Worm (Caenorhabditis elegans) whole organism, late embryonic: ENCODE measurements around the gene fmi-1.

Experiments
- ceh-30 ChIP-seq: fragments of 150-350 bp; optimal IDR thresholded peaks from 2 replicates; lab custom pipeline; 2014; ENCODE audit warnings: missing biosample characterization, missing genetic modification characterization
- elt-2 ChIP-seq: sonication (generic microtip); optimal IDR thresholded peaks from 2 replicates; lab custom pipeline; 2016; ENCODE audit warnings: missing genetic modification reagents, missing genetic modification characterization, missing compliant biosample characterization
- elt-4 ChIP-seq: sonication (generic microtip); optimal IDR thresholded peaks from 2 replicates; lab custom pipeline; 2016; ENCODE audit warnings: missing genetic modification characterization, missing compliant biosample characterization
- fkh-10 ChIP-seq: fragments of 150-350 bp; optimal IDR thresholded peaks from 2 replicates; lab custom pipeline; 2014; ENCODE audit warnings: missing biosample characterization, missing genetic modification reagents, missing genetic modification characterization
- pqm-1 ChIP-seq: sonication (generic microtip); optimal IDR thresholded peaks from 2 replicates; lab custom pipeline; 2016; ENCODE audit warnings: missing genetic modification characterization, missing compliant biosample characterization
- rnt-1 ChIP-seq: sonication (generic microtip); optimal IDR thresholded peaks from 2 replicates; lab custom pipeline; 2016; ENCODE audit warnings: missing genetic modification characterization, missing compliant biosample characterization

DNA sequence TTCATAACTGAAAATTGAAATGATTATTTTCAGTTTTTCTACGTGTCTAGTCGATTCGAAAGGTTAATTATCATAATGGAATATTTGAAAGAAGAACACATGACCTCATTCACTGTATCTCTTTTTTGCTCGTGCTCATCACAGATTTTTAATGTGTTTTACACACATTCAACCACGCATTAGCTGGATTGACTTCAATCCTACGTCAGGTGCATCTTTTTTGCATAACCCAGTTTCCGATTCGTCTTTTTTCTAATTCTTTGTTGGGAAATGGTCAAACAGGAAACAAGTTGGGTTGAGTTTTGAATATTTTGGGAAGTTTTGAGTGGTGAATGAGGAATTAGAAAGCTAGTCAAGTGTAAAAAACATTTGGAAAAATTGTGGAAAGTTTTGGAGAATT is 51.4 kb downstream of the fmi-1 start:
- no peak for TF ChIP-seq elt-4 (tag; lab: Kevin White, UChicago)
- no peak for TF ChIP-seq rnt-1 (tag; lab: Kevin White, UChicago)
- no peak for TF ChIP-seq elt-2 (tag; lab: Kevin White, UChicago)
- no peak for TF ChIP-seq pqm-1 (tag; lab: Kevin White, UChicago)
- no peak for TF ChIP-seq fkh-10 (GFP tag; lab: Kevin White, UChicago)
- TF ChIP-seq ceh-30 (tag; lab: Kevin White, UChicago) = no peak
